Fruit fly (Drosophila melanogaster) whole organism, embryonic: ENCODE data around the gene CG13924.

Experiments used
- Aef1 ChIP-seq: fragments of 200-800 bp; sonication (Bioruptor generic); IDR thresholded peaks from 3 replicates; pipeline ENCODE4 v1.3.6; 2022; ENCODE audit warnings: missing biosample characterization, missing genetic modification characterization
- B-H1 ChIP-seq: fragments of 200-800 bp; sonication (Bioruptor generic); IDR thresholded peaks from 3 replicates; pipeline ENCODE4 v1.3.6; 2022; ENCODE audit warnings: missing biosample characterization, missing genetic modification characterization
- Bdp1 ChIP-seq: fragments of 200-800 bp; sonication (Bioruptor generic); optimal IDR thresholded peaks from 3 replicates; lab custom pipeline; 2016; ENCODE audit warnings: missing biosample characterization, missing genetic modification characterization
- BtbVII ChIP-seq: fragments of 200-800 bp; sonication (Bioruptor generic); optimal IDR thresholded peaks from 3 replicates; lab custom pipeline; 2017; ENCODE audit warnings: missing biosample characterization, mild to moderate bottlenecking, missing genetic modification characterization
- CG10565 ChIP-seq: fragments of 200-800 bp; sonication (Bioruptor generic); optimal IDR thresholded peaks from 3 replicates; lab custom pipeline; 2016; ENCODE audit warnings: missing biosample characterization, mild to moderate bottlenecking, missing genetic modification characterization
- CG11695 ChIP-seq: fragments of 200-800 bp; sonication (Bioruptor generic); IDR thresholded peaks from 3 replicates; pipeline ENCODE4 v1.3.6; 2022; ENCODE audit warnings: missing biosample characterization, missing genetic modification characterization
- CG12155 ChIP-seq: fragments of 200-800 bp; sonication (Bioruptor generic); optimal IDR thresholded peaks from 3 replicates; lab custom pipeline; 2016; ENCODE audit warnings: missing biosample characterization, missing genetic modification characterization
- CG12659 ChIP-seq: fragments of 200-800 bp; sonication (Bioruptor generic); optimal IDR thresholded peaks from 3 replicates; lab custom pipeline; 2017; ENCODE audit warnings: mild to moderate bottlenecking, missing biosample characterization, missing genetic modification reagents, missing genetic modification characterization
- CG17186 ChIP-seq: fragments of 200-800 bp; sonication (Bioruptor generic); optimal IDR thresholded peaks from 3 replicates; lab custom pipeline; 2017; ENCODE audit warnings: missing biosample characterization, missing genetic modification reagents, missing genetic modification characterization
- CG17359 ChIP-seq: fragments of 200-800 bp; sonication (Bioruptor generic); optimal IDR thresholded peaks from 3 replicates; lab custom pipeline; 2018; ENCODE audit warnings: missing biosample characterization, mild to moderate bottlenecking, missing genetic modification characterization, moderate library complexity
- CG17802 ChIP-seq: fragments of 200-800 bp; sonication (Bioruptor generic); optimal IDR thresholded peaks from 2 replicates; lab custom pipeline; 2018; ENCODE audit warnings: missing biosample characterization, mild to moderate bottlenecking, missing genetic modification characterization, moderate library complexity
- CG18619 ChIP-seq: fragments of 200-800 bp; sonication (Bioruptor generic); optimal IDR thresholded peaks from 3 replicates; lab custom pipeline; 2017; ENCODE audit warnings: missing biosample characterization, mild to moderate bottlenecking, missing genetic modification characterization
- CG2875 ChIP-seq: fragments of 200-800 bp; sonication (Bioruptor generic); optimal IDR thresholded peaks from 2 replicates; lab custom pipeline; 2017; ENCODE audit warnings: missing biosample characterization, mild to moderate bottlenecking, missing genetic modification characterization, missing genetic modification reagents
- CG30403 ChIP-seq: fragments of 200-800 bp; sonication (Bioruptor generic); optimal IDR thresholded peaks from 3 replicates; lab custom pipeline; 2016; ENCODE audit warnings: missing biosample characterization, missing genetic modification characterization
- CG32532 ChIP-seq: fragments of 200-800 bp; sonication (Bioruptor generic); IDR thresholded peaks from 2 replicates; pipeline ENCODE4 v1.3.6; 2022; ENCODE audit warnings: missing biosample characterization, missing genetic modification characterization
- CG32767 ChIP-seq: fragments of 200-800 bp; sonication (Bioruptor generic); IDR thresholded peaks from 2 replicates; pipeline ENCODE4 v1.3.6; 2022; ENCODE audit warnings: missing biosample characterization, missing genetic modification characterization
- CG6254 ChIP-seq: fragments of 200-800 bp; sonication (Bioruptor generic); optimal IDR thresholded peaks from 3 replicates; lab custom pipeline; 2017; ENCODE audit warnings: mild to moderate bottlenecking, missing biosample characterization, missing genetic modification reagents, missing genetic modification characterization
- CG9437 ChIP-seq: fragments of 200-800 bp; sonication (Bioruptor generic); optimal IDR thresholded peaks from 2 replicates; lab custom pipeline; 2018; ENCODE audit warnings: missing biosample characterization, mild to moderate bottlenecking, missing genetic modification characterization
- CHES-1-like ChIP-seq: fragments of 200-800 bp; sonication (Bioruptor generic); optimal IDR thresholded peaks from 2 replicates; lab custom pipeline; 2016; ENCODE audit warnings: missing biosample characterization, missing genetic modification characterization
- Doc3 ChIP-seq: fragments of 200-800 bp; sonication (Bioruptor generic); IDR thresholded peaks from 3 replicates; pipeline ENCODE4 v1.3.6; 2022; ENCODE audit warnings: missing biosample characterization, missing genetic modification characterization; ENCODE audit not compliant: partially characterized antibody
- Dp ChIP-seq: fragments of 200-800 bp; sonication (Bioruptor generic); optimal IDR thresholded peaks from 2 replicates; lab custom pipeline; 2018; ENCODE audit warnings: missing biosample characterization, mild to moderate bottlenecking, missing genetic modification characterization, moderate library complexity
- Gsc ChIP-seq: fragments of 200-800 bp; sonication (Bioruptor generic); IDR thresholded peaks from 2 replicates; pipeline ENCODE4 v1.3.6; 2022; ENCODE audit warnings: missing biosample characterization, missing genetic modification characterization
- HLH4C ChIP-seq: fragments of 200-800 bp; sonication (Bioruptor generic); IDR thresholded peaks from 3 replicates; pipeline ENCODE4 v1.3.6; 2022; ENCODE audit warnings: missing biosample characterization, missing genetic modification characterization; ENCODE audit not compliant: partially characterized antibody
- HLH54F ChIP-seq: fragments of 200-800 bp; sonication (Bioruptor generic); optimal IDR thresholded peaks from 3 replicates; lab custom pipeline; 2016; ENCODE audit warnings: missing biosample characterization, missing genetic modification characterization
- Nf-YA ChIP-seq: fragments of 200-800 bp; sonication (Bioruptor generic); IDR thresholded peaks from 2 replicates; pipeline ENCODE4 v1.3.6; 2022; ENCODE audit warnings: missing biosample characterization, missing genetic modification characterization
- NfI ChIP-seq: fragments of 200-800 bp; sonication (Bioruptor generic); optimal IDR thresholded peaks from 3 replicates; lab custom pipeline; 2018; ENCODE audit warnings: missing biosample characterization, mild to moderate bottlenecking, missing genetic modification characterization, moderate library complexity
- Opbp ChIP-seq: fragments of 200-800 bp; sonication (Bioruptor generic); IDR thresholded peaks from 3 replicates; pipeline ENCODE4 v1.3.6; 2022; ENCODE audit warnings: missing biosample characterization, missing genetic modification characterization; ENCODE audit not compliant: partially characterized antibody
- Optix ChIP-seq: fragments of 200-800 bp; sonication (Bioruptor generic); IDR thresholded peaks from 3 replicates; pipeline ENCODE4 v1.3.6; 2022; ENCODE audit warnings: missing biosample characterization, missing genetic modification characterization
- Pdp1 ChIP-seq, 2 experiments: fragments of 200-800 bp; sonication (Bioruptor generic); optimal IDR thresholded peaks; 3 replicates each; lab custom pipeline; 2016; ENCODE audit warnings: missing biosample characterization in 2 of 2, missing genetic modification characterization in 2 of 2, mild to moderate bottlenecking in 1 of 2, moderate library complexity in 1 of 2
- Sox100B ChIP-seq: fragments of 200-800 bp; sonication (Bioruptor generic); optimal IDR thresholded peaks from 3 replicates; lab custom pipeline; 2018; ENCODE audit warnings: missing biosample characterization, mild to moderate bottlenecking, missing genetic modification characterization
- Vsx1 ChIP-seq: fragments of 200-800 bp; sonication (Bioruptor generic); optimal IDR thresholded peaks from 2 replicates; lab custom pipeline; 2017; ENCODE audit warnings: missing biosample characterization, mild to moderate bottlenecking, missing genetic modification characterization, missing genetic modification reagents
- ab ChIP-seq: fragments of 200-800 bp; sonication (Bioruptor generic); optimal IDR thresholded peaks from 2 replicates; lab custom pipeline; 2016; ENCODE audit warnings: missing biosample characterization, missing genetic modification characterization
- chinmo ChIP-seq: fragments of 200-800 bp; sonication (Bioruptor generic); IDR thresholded peaks from 4 replicates; pipeline ENCODE4 v1.3.6; 2022; ENCODE audit warnings: missing biosample characterization, missing genetic modification characterization; ENCODE audit not compliant: partially characterized antibody
- chm ChIP-seq: fragments of 200-800 bp; sonication (Bioruptor generic); IDR thresholded peaks from 2 replicates; pipeline ENCODE4 v1.3.6; 2022; ENCODE audit warnings: missing biosample characterization, missing genetic modification characterization
- crol ChIP-seq: fragments of 200-800 bp; sonication (Bioruptor generic); IDR thresholded peaks from 2 replicates; pipeline ENCODE4 v1.3.6; 2022; ENCODE audit warnings: missing biosample characterization, missing genetic modification characterization
- disco-r ChIP-seq: fragments of 200-800 bp; sonication (Bioruptor generic); optimal IDR thresholded peaks from 2 replicates; lab custom pipeline; 2016; ENCODE audit warnings: missing biosample characterization, missing genetic modification characterization
- ftz-f1 ChIP-seq: fragments of 200-800 bp; sonication (Bioruptor generic); optimal IDR thresholded peaks from 2 replicates; lab custom pipeline; 2016; ENCODE audit warnings: missing biosample characterization, missing genetic modification characterization
- gcm ChIP-seq: fragments of 200-800 bp; sonication (Bioruptor generic); optimal IDR thresholded peaks from 2 replicates; lab custom pipeline; 2019; ENCODE audit warnings: missing biosample characterization, mild to moderate bottlenecking, missing genetic modification characterization, moderate library complexity
- gfzf ChIP-seq: fragments of 200-800 bp; sonication (Bioruptor generic); optimal IDR thresholded peaks from 2 replicates; lab custom pipeline; 2016; ENCODE audit warnings: missing biosample characterization, mild to moderate bottlenecking, missing genetic modification characterization, moderate library complexity
- hbn ChIP-seq: fragments of 200-800 bp; sonication (Bioruptor generic); IDR thresholded peaks from 2 replicates; pipeline ENCODE4 v1.3.6; 2022; ENCODE audit warnings: missing biosample characterization, missing genetic modification characterization; ENCODE audit not compliant: partially characterized antibody
- jing ChIP-seq: fragments of 200-800 bp; sonication (Bioruptor generic); optimal IDR thresholded peaks from 2 replicates; lab custom pipeline; 2018; ENCODE audit warnings: missing biosample characterization, mild to moderate bottlenecking, missing genetic modification characterization
- lmd ChIP-seq: fragments of 200-800 bp; sonication (Bioruptor generic); IDR thresholded peaks from 2 replicates; pipeline ENCODE4 v1.3.6; 2022; ENCODE audit warnings: missing biosample characterization, missing genetic modification characterization
- mld ChIP-seq: fragments of 200-800 bp; sonication (Bioruptor generic); IDR thresholded peaks from 3 replicates; pipeline ENCODE4 v1.3.6; 2022; ENCODE audit warnings: missing biosample characterization, missing genetic modification characterization; ENCODE audit not compliant: partially characterized antibody
- pita ChIP-seq: fragments of 200-800 bp; sonication (Bioruptor generic); optimal IDR thresholded peaks from 2 replicates; lab custom pipeline; 2017; ENCODE audit warnings: missing biosample characterization, mild to moderate bottlenecking, missing genetic modification characterization
- pnt ChIP-seq: fragments of 200-800 bp; sonication (Bioruptor generic); optimal IDR thresholded peaks from 3 replicates; lab custom pipeline; 2016; ENCODE audit warnings: missing biosample characterization, missing genetic modification characterization
- pum ChIP-seq: fragments of 200-800 bp; sonication (Bioruptor generic); optimal IDR thresholded peaks from 2 replicates; lab custom pipeline; 2016; ENCODE audit warnings: missing biosample characterization, missing genetic modification characterization
- slbo ChIP-seq: fragments of 200-800 bp; sonication (Bioruptor generic); IDR thresholded peaks from 2 replicates; pipeline ENCODE4 v1.3.6; 2022; ENCODE audit warnings: missing biosample characterization, missing genetic modification characterization
- z ChIP-seq: fragments of 200-800 bp; sonication (Bioruptor generic); IDR thresholded peaks from 3 replicates; pipeline ENCODE4 v1.3.6; 2022; ENCODE audit warnings: missing biosample characterization, missing genetic modification characterization
- zfh2 ChIP-seq: fragments of 200-800 bp; sonication (Bioruptor generic); optimal IDR thresholded peaks from 2 replicates; lab custom pipeline; 2016; ENCODE audit warnings: missing biosample characterization, missing genetic modification characterization

Gene CG13924

DNA sequence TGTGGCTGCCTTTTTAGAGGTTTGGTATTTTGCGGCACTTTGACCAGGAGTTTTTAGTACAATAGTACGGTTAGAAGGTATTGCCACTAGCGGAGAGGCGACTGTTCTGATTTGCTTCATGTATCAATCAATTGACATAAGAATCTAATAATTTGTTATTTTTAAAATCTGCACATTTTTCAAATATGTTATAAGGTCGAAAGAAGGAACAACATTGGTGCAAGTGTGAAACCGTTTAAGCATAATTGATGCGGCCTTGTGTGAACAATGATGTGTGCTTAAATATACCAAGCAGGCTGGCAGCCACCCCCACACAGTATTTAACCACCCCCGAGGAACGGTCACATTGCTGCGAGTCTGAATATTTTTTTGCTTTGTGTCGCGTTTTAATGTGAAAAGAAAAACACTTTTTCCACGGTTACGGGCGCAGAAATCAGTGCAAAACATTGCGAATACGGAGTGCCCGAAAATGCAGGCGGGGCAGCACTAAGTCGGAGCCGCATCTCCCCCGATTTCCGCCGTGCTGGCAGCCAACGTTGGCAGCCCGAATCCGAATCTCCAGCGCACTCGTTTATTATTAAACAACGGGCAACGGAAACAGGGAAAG lies 4.6 kb upstream of the CG13924 start, which contains the start of the genes HBS1 and CG12025 (continued):
- TF ChIP-seq BtbVII (GFP tag; lab: Kevin White, UChicago) (no peak), pum (GFP tag; lab: Kevin White, UChicago) (peak; percentile 75), slbo (peak; percentile 83), jing (GFP tag; lab: Kevin White, UChicago) (no peak), ab (no peak), Nf-YA (GFP tag; lab: Robert Waterston, UW) (no peak), CG17186 (peak; percentile 64), gfzf (peak; percentile 96), CG12659 (GFP tag; lab: Kevin White, UChicago) (peak; percentile 80), Aef1 (peak; percentile 57), hbn (no peak), chm (0 out of 2 replicates have a peak, but pooled peaks have one; percentile 25), CG18619 (GFP tag; lab: Kevin White, UChicago) (peak; percentile 44), HLH4C (GFP tag; lab: Robert Waterston, UW) (no peak), pita (GFP tag; lab: Kevin White, UChicago) (no peak), pnt (GFP tag; lab: Kevin White, UChicago) (peak; percentile 41), CG6254 (GFP tag; lab: Kevin White, UChicago) (no peak), Gsc (GFP tag; lab: Robert Waterston, UW) (no peak), ftz-f1 (no peak), CG17802 (peak; percentile 99), CG30403 (GFP tag; lab: Kevin White, UChicago) (peak; percentile 71), crol (no peak), CG17359 (tag; lab: Kevin White, UChicago) (peak; percentile 45), Opbp (GFP tag; lab: Robert Waterston, UW) (peak; percentile 34; the same call in 1 of the 3 replicates), gcm (GFP tag; lab: Kevin White, UChicago) (peak; percentile 40), NfI (GFP tag; lab: Kevin White, UChicago) (peak; percentile 61), CG2875 (GFP tag; lab: Kevin White, UChicago) (no peak), B-H1 (GFP tag; lab: Robert Waterston, UW) (no peak), CHES-1-like (GFP tag; lab: Kevin White, UChicago) (peak; percentile 65), zfh2 (GFP tag; lab: Kevin White, UChicago) (peak; percentile 64), CG32767 (GFP tag; lab: Robert Waterston, UW) (no peak), mld (GFP tag; lab: Robert Waterston, UW) (no peak), chinmo (GFP tag; lab: Robert Waterston, UW) (no peak), CG12155 (GFP tag; lab: Kevin White, UChicago) (peak; percentile 56), CG11695 (GFP tag; lab: Robert Waterston, UW) (no peak), Dp (peak; percentile 14), lmd (GFP tag; lab: Robert Waterston, UW) (peak; percentile 69), CG9437 (GFP tag; lab: Kevin White, UChicago) (no peak), Sox100B (GFP tag; lab: Kevin White, UChicago) (no peak), Bdp1 (peak; percentile 40), CG32532 (GFP tag; lab: Robert Waterston, UW) (peak; percentile 31; the same call in 1 of the 2 replicates), disco-r (no peak), HLH54F (GFP tag; lab: Kevin White, UChicago) (peak; percentile 67), Pdp1 (GFP tag; optimal IDR thresholded peaks at IDR 0.05; lab: Kevin White, UChicago) (peak; percentile 60 to 68), Optix (GFP tag; lab: Robert Waterston, UW) (peak; percentile 37; the same call in 2 of the 3 replicates), CG10565 (GFP tag; lab: Kevin White, UChicago) (no peak), Doc3 (GFP tag; lab: Robert Waterston, UW) (no peak), Vsx1 (GFP tag; lab: Kevin White, UChicago) (no peak), z (GFP tag; lab: Robert Waterston, UW) (no peak)
